Worm (Caenorhabditis elegans) whole organism, L4 larva: ENCODE results near the gene wdr-31.

Source experiments
- F37D6.2 ChIP-seq: sonication (generic microtip); optimal IDR thresholded peaks from 2 replicates; lab custom pipeline; 2016; ENCODE audit warnings: mild to moderate bottlenecking, missing genetic modification characterization, missing compliant biosample characterization
- F44E2.7 ChIP-seq: fragments of 200-800 bp; sonication (Bioruptor generic); IDR thresholded peaks from 2 replicates; pipeline ENCODE4 v2.1.2; 2022; ENCODE audit warnings: missing genetic modification characterization, missing compliant biosample characterization
- R02D3.7 ChIP-seq: fragments of 150-350 bp; sonication (generic microtip); optimal IDR thresholded peaks from 3 replicates; lab custom pipeline; 2014; ENCODE audit warnings: missing biosample characterization, missing genetic modification characterization
- ZK546.5 ChIP-seq, 2 experiments: sonication (generic microtip); optimal IDR thresholded peaks; 2 replicates each; lab custom pipeline; 2017; ENCODE audit warnings: missing biosample characterization in 2 of 2, missing genetic modification characterization in 2 of 2
- aha-1 ChIP-seq: fragments of 150-350 bp; peaks from one replicate; lab custom pipeline; 2014; ENCODE audit warnings: missing biosample characterization, missing genetic modification characterization
- ceh-32 ChIP-seq: sonication (generic microtip); optimal IDR thresholded peaks from 2 replicates; lab custom pipeline; 2016; ENCODE audit warnings: mild to moderate bottlenecking, missing genetic modification characterization, missing compliant biosample characterization; ENCODE audit not compliant: poor library complexity
- ceh-44 ChIP-seq: fragments of 200-800 bp; sonication (Bioruptor generic); IDR thresholded peaks from 2 replicates; pipeline ENCODE4 v1.3.6; 2022; ENCODE audit warnings: missing genetic modification reagents, missing genetic modification characterization, missing compliant biosample characterization
- ces-1 ChIP-seq: fragments of 150-350 bp; sonication (generic microtip); optimal IDR thresholded peaks from 4 replicates; lab custom pipeline; 2014; ENCODE audit warnings: missing biosample characterization, missing genetic modification reagents, missing genetic modification characterization
- cey-2 ChIP-seq: sonication (generic microtip); optimal IDR thresholded peaks from 3 replicates; lab custom pipeline; 2017; ENCODE audit warnings: missing genetic modification characterization, mild to moderate bottlenecking, missing compliant biosample characterization, antibody characterized with exemption, borderline replicate concordance; ENCODE audit not compliant: insufficient read depth
- daf-16 ChIP-seq, 3 experiments: sonication (generic microtip); optimal IDR thresholded peaks; 2 replicates each; lab custom pipeline; 2016 to 2017; ENCODE audit warnings: missing genetic modification characterization in 3 of 3, missing genetic modification reagents in 3 of 3, mild to moderate bottlenecking in 2 of 3, missing compliant biosample characterization in 2 of 3, missing biosample characterization in 1 of 3, moderate library complexity in 1 of 3
- daf-8 ChIP-seq: fragments of 200-800 bp; sonication (Bioruptor generic); IDR thresholded peaks from 2 replicates; pipeline ENCODE4 v1.3.6; 2022; ENCODE audit warnings: missing genetic modification characterization, missing compliant biosample characterization
- duxl-1 ChIP-seq: sonication (generic microtip); optimal IDR thresholded peaks from 2 replicates; lab custom pipeline; 2016; ENCODE audit warnings: mild to moderate bottlenecking, missing genetic modification characterization, moderate library complexity, missing compliant biosample characterization; ENCODE audit not compliant: poor library complexity
- fkh-10 ChIP-seq: fragments of 150-350 bp; optimal IDR thresholded peaks from 2 replicates; lab custom pipeline; 2014; ENCODE audit warnings: missing biosample characterization, missing genetic modification reagents, missing genetic modification characterization
- fos-1 ChIP-seq: fragments of 150-350 bp; optimal IDR thresholded peaks from 2 replicates; lab custom pipeline; 2014; ENCODE audit warnings: missing biosample characterization, missing genetic modification characterization
- gei-8 ChIP-seq: fragments of 200-800 bp; sonication (Bioruptor generic); optimal IDR thresholded peaks from 2 replicates; lab custom pipeline; 2018; ENCODE audit warnings: mild to moderate bottlenecking, missing genetic modification characterization, missing compliant biosample characterization
- hlh-11 ChIP-seq: fragments of 200-800 bp; sonication (Bioruptor generic); optimal IDR thresholded peaks from 2 replicates; lab custom pipeline; 2018; ENCODE audit warnings: mild to moderate bottlenecking, missing genetic modification characterization, missing compliant biosample characterization
- hlh-30 ChIP-seq: sonication (generic microtip); optimal IDR thresholded peaks from 2 replicates; lab custom pipeline; 2017; ENCODE audit warnings: antibody characterized with exemption, mild to moderate bottlenecking, missing genetic modification characterization, missing compliant biosample characterization; ENCODE audit not compliant: insufficient read depth
- hmg-1.1 ChIP-seq: fragments of 200-800 bp; sonication (Bioruptor generic); IDR thresholded peaks from 2 replicates; pipeline ENCODE4 v1.3.6; 2022; ENCODE audit warnings: missing genetic modification reagents, missing genetic modification characterization, missing compliant biosample characterization
- lim-7 ChIP-seq: fragments of 200-800 bp; sonication (Bioruptor generic); IDR thresholded peaks from 2 replicates; pipeline ENCODE4 v1.3.6; 2022; ENCODE audit warnings: missing genetic modification characterization, missing compliant biosample characterization
- lir-3 ChIP-seq: sonication (generic microtip); optimal IDR thresholded peaks from 2 replicates; lab custom pipeline; 2016; ENCODE audit warnings: mild to moderate bottlenecking, missing genetic modification characterization, missing compliant biosample characterization
- lsy-2 ChIP-seq, 2 experiments: fragments of 150-350 bp in 1 of 2; sonication (generic microtip) in 1 of 2; optimal IDR thresholded peaks; 2 replicates each; lab custom pipeline; 2014 to 2017; ENCODE audit warnings: missing biosample characterization in 2 of 2, missing genetic modification characterization in 2 of 2
- mep-1 ChIP-seq: fragments of 150-350 bp; sonication (generic microtip); optimal IDR thresholded peaks from 3 replicates; lab custom pipeline; 2014; ENCODE audit warnings: missing biosample characterization, missing genetic modification characterization
- mes-2 ChIP-seq: sonication (generic microtip); optimal IDR thresholded peaks from 2 replicates; lab custom pipeline; 2016; ENCODE audit warnings: missing genotype, mild to moderate bottlenecking, missing genetic modification characterization, missing compliant biosample characterization; ENCODE audit not compliant: poor library complexity, severe bottlenecking
- mxl-3 ChIP-seq: fragments of 200-800 bp; sonication (Bioruptor generic); optimal IDR thresholded peaks from 2 replicates; lab custom pipeline; 2018; ENCODE audit warnings: mild to moderate bottlenecking, missing genetic modification characterization, missing compliant biosample characterization
- nhr-48 ChIP-seq: sonication (generic microtip); optimal IDR thresholded peaks from 2 replicates; lab custom pipeline; 2016; ENCODE audit warnings: mild to moderate bottlenecking, missing genetic modification characterization, missing compliant biosample characterization
- skn-1 ChIP-seq: fragments of 150-350 bp; optimal IDR thresholded peaks from 2 replicates; lab custom pipeline; 2014; ENCODE audit warnings: missing biosample characterization, missing genetic modification characterization
- snpc-1.2 ChIP-seq: fragments of 200-800 bp; sonication (Bioruptor generic); IDR thresholded peaks from 2 replicates; pipeline ENCODE4 v1.3.6; 2022; ENCODE audit warnings: missing genetic modification reagents, missing genetic modification characterization, missing compliant biosample characterization
- spr-1 ChIP-seq: sonication (generic microtip); optimal IDR thresholded peaks from 2 replicates; lab custom pipeline; 2016; ENCODE audit warnings: mild to moderate bottlenecking, missing genetic modification characterization, missing compliant biosample characterization
- tag-97 ChIP-seq: fragments of 200-800 bp; sonication (Bioruptor generic); IDR thresholded peaks from 2 replicates; pipeline ENCODE4 v1.3.6; 2022; ENCODE audit warnings: missing genetic modification characterization, missing compliant biosample characterization
- tra-1 ChIP-seq: fragments of 200-800 bp; sonication (Bioruptor generic); IDR thresholded peaks from 2 replicates; pipeline ENCODE4 v1.3.6; 2022; ENCODE audit warnings: missing genetic modification reagents, missing genetic modification characterization, missing compliant biosample characterization
- unc-130 ChIP-seq: sonication (generic microtip); optimal IDR thresholded peaks from 2 replicates; lab custom pipeline; 2016; ENCODE audit warnings: missing genetic modification reagents, missing genetic modification characterization, missing compliant biosample characterization
- unc-39 ChIP-seq: sonication (generic microtip); optimal IDR thresholded peaks from 2 replicates; lab custom pipeline; 2017; ENCODE audit warnings: missing biosample characterization, missing genetic modification characterization
- unc-62 ChIP-seq, 3 experiments: fragments of 150-350 bp in 1 of 3; sonication (generic microtip); optimal IDR thresholded peaks in 2 of 3; peaks in 1 of 3; 1 replicate in 1 of 3; 2 replicates in 2 of 3; lab custom pipeline; 2014 to 2017; ENCODE audit warnings: missing biosample characterization in 3 of 3, missing genetic modification characterization in 3 of 3, missing genetic modification reagents in 3 of 3, missing genotype in 1 of 3
- zag-1 ChIP-seq: fragments of 150-350 bp; optimal IDR thresholded peaks from 2 replicates; lab custom pipeline; 2014; ENCODE audit warnings: missing biosample characterization, missing genetic modification characterization
- zfp-3 ChIP-seq: fragments of 200-800 bp; sonication (Bioruptor generic); conservative IDR thresholded peaks from 2 replicates; pipeline ENCODE4 v1.3.6; 2022; ENCODE audit warnings: missing genetic modification reagents, missing genetic modification characterization, missing compliant biosample characterization
- zip-2 ChIP-seq: fragments of 150-350 bp; optimal IDR thresholded peaks from 2 replicates; lab custom pipeline; 2014; ENCODE audit warnings: missing biosample characterization, missing genetic modification characterization
- ztf-11 ChIP-seq: fragments of 150-350 bp; optimal IDR thresholded peaks from 2 replicates; lab custom pipeline; 2014; ENCODE audit warnings: missing biosample characterization, missing genetic modification characterization

Gene wdr-31

ce11 chrII:2734735-2735134 is 357 bp downstream of the wdr-31 start (continued):
- TF ChIP-seq daf-8 (GFP tag; lab: Robert Waterston, UW) (no peak), nhr-48 (tag; lab: Kevin White, UChicago) (no peak), unc-62 (GFP tag; optimal IDR thresholded peaks at IDR 0.05 in 1 of 2; lab: Kevin White, UChicago) (peak in 1 of 2 experiments; percentile 47), unc-62 (tag; optimal IDR thresholded peaks at IDR 0.05; lab: Kevin White, UChicago) (no peak), hlh-30 (tag; lab: Kevin White, UChicago) (peak; percentile 46), zfp-3 (GFP tag; lab: Robert Waterston, UW) (no peak), hmg-1.1 (GFP tag; lab: Robert Waterston, UW) (peak; percentile 72), duxl-1 (peak; percentile 84), hlh-11 (tag; lab: Kevin White, UChicago) (peak; percentile 21), mep-1 (tag; lab: Kevin White, UChicago) (peak; percentile 64), F37D6.2 (tag; lab: Kevin White, UChicago) (no peak), lim-7 (no peak), zag-1 (tag; lab: Kevin White, UChicago) (no peak), skn-1 (tag; lab: Kevin White, UChicago) (no peak), cey-2 (tag; lab: Kevin White, UChicago) (no peak), unc-39 (tag; lab: Kevin White, UChicago) (no peak), spr-1 (tag; lab: Kevin White, UChicago) (no peak), snpc-1.2 (GFP tag; lab: Robert Waterston, UW) (no peak), fos-1 (tag; lab: Kevin White, UChicago) (no peak), lsy-2 (tag; optimal IDR thresholded peaks at IDR 0.05; lab: Kevin White, UChicago) (peak in 1 of 2 experiments; percentile 30), aha-1 (tag; lab: Kevin White, UChicago) (peak; percentile 70)

DNA sequence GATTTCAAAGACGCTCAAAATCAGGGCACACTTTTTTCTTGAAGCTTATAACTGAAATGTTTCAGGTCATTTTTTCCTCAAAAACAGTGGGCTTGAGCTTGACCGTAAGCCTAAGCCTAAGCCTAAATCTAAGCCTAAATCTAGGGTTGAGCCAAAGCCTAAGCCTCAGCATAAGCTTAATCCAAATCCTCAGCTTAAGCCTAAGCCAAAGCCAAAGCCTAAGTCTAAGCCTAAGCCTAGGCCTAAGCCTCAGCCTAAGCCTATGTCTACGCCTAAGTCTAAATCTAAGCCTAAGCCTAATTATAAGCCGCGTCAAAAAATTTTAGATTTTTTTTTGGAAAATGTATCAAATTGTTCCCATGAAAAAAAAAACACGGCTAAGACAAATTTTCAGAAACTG is 826 bp downstream of the wdr-31 start:
- TF ChIP-seq tag-97 (GFP tag; lab: Robert Waterston, UW) (no peak), R02D3.7 (tag; lab: Kevin White, UChicago) (no peak), zip-2 (tag; lab: Kevin White, UChicago) (no peak), gei-8 (GFP tag; lab: Kevin White, UChicago) (no peak), F37D6.2 (tag; lab: Kevin White, UChicago) (no peak), unc-130 (GFP tag; lab: Kevin White, UChicago) (no peak), ZK546.5 (tag; optimal IDR thresholded peaks at IDR 0.05; lab: Kevin White, UChicago) (no peak), lir-3 (tag; lab: Kevin White, UChicago) (no peak), F44E2.7 (GFP tag; lab: Robert Waterston, UW) (no peak), tra-1 (GFP tag; lab: Robert Waterston, UW) (no peak), mes-2 (tag; lab: Kevin White, UChicago) (no peak), ztf-11 (tag; lab: Kevin White, UChicago) (no peak), duxl-1 (no peak), mxl-3 (no peak), ceh-44 (GFP tag; lab: Robert Waterston, UW) (no peak), ceh-32 (tag; lab: Kevin White, UChicago) (no peak), daf-16 (GFP tag; optimal IDR thresholded peaks at IDR 0.05; lab: Kevin White, UChicago) (no peak), daf-16 (tag; optimal IDR thresholded peaks at IDR 0.05; lab: Kevin White, UChicago) (no peak)

DNA sequence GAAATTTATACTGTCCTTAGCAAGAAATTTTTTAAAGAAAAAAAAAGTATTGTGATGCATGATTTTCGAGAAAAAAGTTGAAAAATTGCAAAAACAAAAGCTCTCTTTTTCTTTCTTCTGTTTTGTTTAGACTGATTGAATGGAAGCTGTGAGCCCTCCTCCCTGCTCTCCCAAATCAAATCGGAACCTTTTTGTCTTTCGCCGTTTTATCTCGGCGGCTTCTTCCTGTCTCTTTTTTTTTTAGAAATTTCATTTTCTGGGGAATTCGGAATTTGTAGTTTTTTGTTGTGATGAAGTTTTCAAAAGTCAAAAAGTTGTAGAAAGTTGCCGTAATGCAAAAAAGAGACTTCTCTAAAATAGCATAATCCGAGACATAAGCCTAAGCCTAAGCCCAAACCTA is 4.4 kb downstream of the wdr-31 start:
- TF ChIP-seq unc-62 (GFP tag; optimal IDR thresholded peaks at IDR 0.05 in 1 of 2; lab: Kevin White, UChicago) (peak in 1 of 2 experiments; percentile 56), unc-62 (tag; optimal IDR thresholded peaks at IDR 0.05; lab: Kevin White, UChicago) (no peak), fos-1 (tag; lab: Kevin White, UChicago) (no peak), ces-1 (peak; percentile 8), fkh-10 (GFP tag; lab: Kevin White, UChicago) (peak; percentile 6)
